Fruit fly (Drosophila melanogaster) whole organism, wandering third instar larva: ENCODE results near the gene EMC2A.
"Not testable (repeated sequence)": the region's sequence is repeated elsewhere in the genome, so short reads cannot be mapped to it uniquely, and the experiment has no call there.

Experiments used
- Abd-B ChIP-seq: fragments of >200 bp; optimal IDR thresholded peaks from 2 replicates; lab custom pipeline; 2017; ENCODE audit warnings: missing biosample characterization, missing genetic modification characterization
- CG32264 ChIP-seq: fragments of 200-800 bp; sonication (Bioruptor generic); optimal IDR thresholded peaks from 2 replicates; lab custom pipeline; 2016; ENCODE audit warnings: missing biosample characterization, missing genetic modification characterization
- CG9705 ChIP-seq: fragments of 200-800 bp; sonication (Bioruptor generic); optimal IDR thresholded peaks from 2 replicates; lab custom pipeline; 2018; ENCODE audit warnings: missing biosample characterization, mild to moderate bottlenecking, missing genetic modification characterization
- CrebA ChIP-seq: fragments of 200-800 bp; sonication (Bioruptor generic); optimal IDR thresholded peaks from 2 replicates; lab custom pipeline; 2016; ENCODE audit warnings: missing biosample characterization, mild to moderate bottlenecking, missing genetic modification characterization, borderline replicate concordance
- Dfd ChIP-seq: fragments of >200 bp; optimal IDR thresholded peaks from 2 replicates; lab custom pipeline; 2017; ENCODE audit warnings: missing biosample characterization, missing genetic modification characterization
- Dif ChIP-seq: fragments of 200-275, 200-300 bp; sonication (Bioruptor generic); optimal IDR thresholded peaks from 2 replicates; lab custom pipeline; 2018; ENCODE audit warnings: missing biosample characterization, missing genetic modification characterization; ENCODE audit not compliant: partially characterized antibody
- GATAd ChIP-seq: sonication (Bioruptor generic); optimal IDR thresholded peaks from 2 replicates; lab custom pipeline; 2016; ENCODE audit warnings: missing biosample characterization, missing genetic modification characterization
- HLH106 ChIP-seq: fragments of 200-800 bp; optimal IDR thresholded peaks from 3 replicates; lab custom pipeline; 2019; ENCODE audit warnings: missing biosample characterization, mild to moderate bottlenecking, missing genetic modification characterization, moderate library complexity
- Hnf4 ChIP-seq: fragments of 200-800 bp; sonication (Bioruptor generic); optimal IDR thresholded peaks from 2 replicates; lab custom pipeline; 2016; ENCODE audit warnings: missing biosample characterization, mild to moderate bottlenecking, missing genetic modification characterization
- Hr78 ChIP-seq: fragments of >200 bp; optimal IDR thresholded peaks from 2 replicates; lab custom pipeline; 2017; ENCODE audit warnings: missing biosample characterization, missing genetic modification characterization
- Hr83 ChIP-seq: fragments of 200-300 bp; sonication (Bioruptor generic); optimal IDR thresholded peaks from 2 replicates; lab custom pipeline; 2016; ENCODE audit warnings: missing biosample characterization, mild to moderate bottlenecking, missing genetic modification characterization, moderate library complexity; ENCODE audit not compliant: poor library complexity, severe bottlenecking
- Jra ChIP-seq: sonication (Bioruptor generic); optimal IDR thresholded peaks from 2 replicates; lab custom pipeline; 2016; ENCODE audit warnings: missing biosample characterization, missing genetic modification characterization
- Mio ChIP-seq: sonication (Bioruptor generic); optimal IDR thresholded peaks from 2 replicates; lab custom pipeline; 2016; ENCODE audit warnings: missing biosample characterization, missing genetic modification characterization
- Myc ChIP-seq: fragments of >200 bp; optimal IDR thresholded peaks from 2 replicates; lab custom pipeline; 2017
- N ChIP-seq: fragments of >200 bp; optimal IDR thresholded peaks from 2 replicates; lab custom pipeline; 2018; ENCODE audit warnings: missing biosample characterization, missing external identifiers, missing genetic modification characterization
- OdsH ChIP-seq: fragments of 200-800 bp; sonication (Bioruptor generic); optimal IDR thresholded peaks from 2 replicates; lab custom pipeline; 2016; ENCODE audit warnings: missing biosample characterization, mild to moderate bottlenecking, missing genetic modification characterization
- Rel ChIP-seq, 2 experiments: fragments of 200-800 bp; sonication (Bioruptor generic) in 1 of 2; optimal IDR thresholded peaks; 2 replicates in 1 of 2; 3 replicates in 1 of 2; lab custom pipeline; 2016 to 2019; ENCODE audit warnings: mild to moderate bottlenecking in 2 of 2, missing biosample characterization in 2 of 2, missing genetic modification characterization in 2 of 2, moderate library complexity in 1 of 2
- Sp1 ChIP-seq: fragments of 200-800 bp; sonication (Bioruptor generic); optimal IDR thresholded peaks from 3 replicates; lab custom pipeline; 2019; ENCODE audit warnings: missing biosample characterization, mild to moderate bottlenecking, missing genetic modification characterization, moderate library complexity
- br ChIP-seq: fragments of 200-800 bp; sonication (Bioruptor generic); optimal IDR thresholded peaks from 2 replicates; lab custom pipeline; 2016; ENCODE audit warnings: missing biosample characterization, missing genetic modification characterization
- brk ChIP-seq: fragments of 200-800 bp; sonication (Bioruptor generic); optimal IDR thresholded peaks from 2 replicates; lab custom pipeline; 2016; ENCODE audit warnings: missing biosample characterization, mild to moderate bottlenecking, missing genetic modification characterization
- dl ChIP-seq, 2 experiments: fragments of 175-275, 200-275 bp in 1 of 2; fragments of 200-275 bp in 1 of 2; sonication (Bioruptor generic); optimal IDR thresholded peaks; lab custom pipeline; 2018; ENCODE audit warnings: mild to moderate bottlenecking in 2 of 2, missing biosample characterization in 2 of 2, missing genetic modification characterization in 2 of 2, moderate library complexity in 2 of 2; ENCODE audit not compliant: partially characterized antibody in 2 of 2, insufficient read depth in 1 of 2
- dmrt93B ChIP-seq: fragments of 200-800 bp; sonication (Bioruptor generic); optimal IDR thresholded peaks from 2 replicates; lab custom pipeline; 2018; ENCODE audit warnings: missing biosample characterization, mild to moderate bottlenecking, missing genetic modification characterization
- dsf ChIP-seq: sonication (Bioruptor generic); optimal IDR thresholded peaks from 2 replicates; lab custom pipeline; 2016; ENCODE audit warnings: missing biosample characterization, missing genetic modification characterization, borderline replicate concordance
- ey ChIP-seq: fragments of 200-800 bp; sonication (Bioruptor generic); optimal IDR thresholded peaks from 2 replicates; lab custom pipeline; 2016; ENCODE audit warnings: missing biosample characterization, missing genetic modification characterization
- foxo ChIP-seq, 2 experiments: fragments of 200-800 bp; sonication (Bioruptor generic); optimal IDR thresholded peaks; 2 replicates in 1 of 2; 3 replicates in 1 of 2; lab custom pipeline; 2016 to 2017; ENCODE audit warnings: missing biosample characterization in 2 of 2, missing genetic modification characterization in 2 of 2
- fru ChIP-seq: fragments of 200-800 bp; sonication (Bioruptor generic); optimal IDR thresholded peaks from 3 replicates; lab custom pipeline; 2016; ENCODE audit warnings: missing biosample characterization, mild to moderate bottlenecking, missing genetic modification characterization
- h ChIP-seq: fragments of 200-800 bp; sonication (Bioruptor generic); optimal IDR thresholded peaks from 3 replicates; lab custom pipeline; 2016; ENCODE audit warnings: missing biosample characterization, mild to moderate bottlenecking, missing genetic modification characterization
- jim ChIP-seq: fragments of 175-275, 200-325 bp; sonication (Bioruptor generic); optimal IDR thresholded peaks from 2 replicates; lab custom pipeline; 2016; ENCODE audit warnings: missing biosample characterization, mild to moderate bottlenecking, missing genetic modification characterization
- lola ChIP-seq: fragments of >200 bp; optimal IDR thresholded peaks from 2 replicates; lab custom pipeline; 2017; ENCODE audit warnings: missing biosample characterization, missing genetic modification characterization
- pan ChIP-seq: fragments of >200 bp; optimal IDR thresholded peaks from 2 replicates; lab custom pipeline; 2017
- psq ChIP-seq: fragments of 200-800 bp; sonication (Bioruptor generic); optimal IDR thresholded peaks from 3 replicates; lab custom pipeline; 2017; ENCODE audit warnings: missing biosample characterization, mild to moderate bottlenecking, missing genetic modification characterization, moderate library complexity
- rgr ChIP-seq: fragments of 200-800 bp; sonication (Bioruptor generic); optimal IDR thresholded peaks from 3 replicates; lab custom pipeline; 2016; ENCODE audit warnings: missing biosample characterization, mild to moderate bottlenecking, missing genetic modification characterization
- sage ChIP-seq: fragments of 200-800 bp; sonication (Bioruptor generic); optimal IDR thresholded peaks from 2 replicates; lab custom pipeline; 2016; ENCODE audit warnings: missing biosample characterization, mild to moderate bottlenecking, missing genetic modification characterization
- sv ChIP-seq: fragments of 200-800 bp; sonication (Bioruptor generic); optimal IDR thresholded peaks from 3 replicates; lab custom pipeline; 2016; ENCODE audit warnings: missing biosample characterization, missing genetic modification characterization
- usp ChIP-seq: fragments of >200 bp; optimal IDR thresholded peaks from 2 replicates; lab custom pipeline; 2017; ENCODE audit warnings: missing biosample characterization, missing genetic modification characterization
- woc ChIP-seq: sonication (Bioruptor generic); optimal IDR thresholded peaks from 2 replicates; lab custom pipeline; 2016; ENCODE audit warnings: missing biosample characterization, mild to moderate bottlenecking, missing genetic modification characterization

The EMC2A gene

dm6 chr3R:16988514-16988913 lies 7.4 kb downstream of the EMC2A start, which contains the start of gene MESK4:
Gene MESK4 (plus strand): TSS chr3R:16988814.
- not testable (repeated sequence) for TF ChIP-seq fru (GFP tag; lab: Kevin White, UChicago); Abd-B; br (GFP tag; lab: Kevin White, UChicago)

dm6 chr3R:16987924-16988298 lies 8.0 kb downstream of the EMC2A start:
- TF ChIP-seq dmrt93B (GFP tag; lab: Kevin White, UChicago) (no peak), ey (GFP tag; lab: Kevin White, UChicago) (no peak), Sp1 (GFP tag; lab: Kevin White, UChicago) (no peak), CrebA (GFP tag; lab: Kevin White, UChicago) (no peak), br (GFP tag; lab: Kevin White, UChicago) (no peak), HLH106 (tag; lab: Kevin White, UChicago) (no peak), OdsH (GFP tag; lab: Kevin White, UChicago) (no peak), GATAd (no peak), Jra (GFP tag; lab: Kevin White, UChicago) (no peak), usp (GFP tag; lab: Kevin White, UChicago) (no peak), jim (GFP tag; lab: Kevin White, UChicago) (no peak), Abd-B (no peak), Mio (no peak), Rel (GFP tag; optimal IDR thresholded peaks at IDR 0.05; lab: Kevin White, UChicago) (no peak), Rel (tag; optimal IDR thresholded peaks at IDR 0.05; lab: Kevin White, UChicago) (no peak)
- TF ChIP-seq, all 38 proteins: peak for 0

dm6 chr3R:16987220-16987923 lies 8.5 kb downstream of the EMC2A start, which contains the start of gene CG18622:
Gene CG18622 (minus strand): TSS chr3R:16987732.
- peak; percentile 44 for TF ChIP-seq Dif (GFP tag; lab: Kevin White, UChicago)
- no peak for TF ChIP-seq Sp1 (GFP tag; lab: Kevin White, UChicago)
- no peak for TF ChIP-seq Rel (GFP tag; optimal IDR thresholded peaks at IDR 0.05; lab: Kevin White, UChicago)
- TF ChIP-seq Rel (tag; optimal IDR thresholded peaks at IDR 0.05; lab: Kevin White, UChicago): peak; percentile 33
- TF ChIP-seq Hr83 (GFP tag; lab: Kevin White, UChicago): peak; percentile 20
- peak in 1 of 2 experiments; percentile 23 for TF ChIP-seq dl (GFP tag; optimal IDR thresholded peaks at IDR 0.05; lab: Kevin White, UChicago; ENCODE audit: insufficient read depth in 1 of 2, partially characterized antibody in 2 of 2)
- TF ChIP-seq h: peak; percentile 16

dm6 chr3R:16986181-16987074 lies 9.4 kb downstream of the EMC2A start:
- TF ChIP-seq dsf (GFP tag; lab: Kevin White, UChicago): no peak
- TF ChIP-seq CG32264: peak; percentile 90
- TF ChIP-seq foxo (GFP tag; optimal IDR thresholded peaks at IDR 0.05; lab: Kevin White, UChicago): peak; percentile 90 to 96
- TF ChIP-seq GATAd: no peak
- TF ChIP-seq brk (GFP tag; lab: Kevin White, UChicago): peak; percentile 24
- TF ChIP-seq N (GFP tag; lab: Kevin White, UChicago): no peak
- peak; percentile 83 for TF ChIP-seq psq
- TF ChIP-seq pan (lab: Kevin White, UChicago): no peak
- peak; percentile 86 for TF ChIP-seq Hnf4 (GFP tag; lab: Kevin White, UChicago)
- TF ChIP-seq Hr78 (GFP tag; lab: Kevin White, UChicago): no peak
- no peak for TF ChIP-seq dl (GFP tag; optimal IDR thresholded peaks at IDR 0.05; lab: Kevin White, UChicago; ENCODE audit: insufficient read depth in 1 of 2, partially characterized antibody in 2 of 2)
- peak; percentile 49 for TF ChIP-seq Hr83 (GFP tag; lab: Kevin White, UChicago)
- TF ChIP-seq Abd-B: no peak
- peak; percentile 66 for TF ChIP-seq CrebA (GFP tag; lab: Kevin White, UChicago)
- peak; percentile 95 for TF ChIP-seq fru (GFP tag; lab: Kevin White, UChicago)
- TF ChIP-seq Myc: no peak
- TF ChIP-seq jim (GFP tag; lab: Kevin White, UChicago): no peak
- peak; percentile 93 for TF ChIP-seq OdsH (GFP tag; lab: Kevin White, UChicago)
- peak; percentile 57 for TF ChIP-seq sage (GFP tag; lab: Kevin White, UChicago)
- peak; percentile 91 for TF ChIP-seq rgr (GFP tag; lab: Kevin White, UChicago)
- TF ChIP-seq woc: peak; percentile 87
- TF ChIP-seq Dfd (GFP tag; lab: Kevin White, UChicago): no peak
- peak; percentile 77 for TF ChIP-seq dmrt93B (GFP tag; lab: Kevin White, UChicago)
- TF ChIP-seq CG9705 (GFP tag; lab: Kevin White, UChicago): peak; percentile 64
- peak; percentile 96 for TF ChIP-seq ey (GFP tag; lab: Kevin White, UChicago)
- TF ChIP-seq sv (GFP tag; lab: Kevin White, UChicago): peak; percentile 87
- TF ChIP-seq lola: no peak
- peak; percentile 78 for TF ChIP-seq Jra (GFP tag; lab: Kevin White, UChicago)
- no peak for TF ChIP-seq Rel (GFP tag; optimal IDR thresholded peaks at IDR 0.05; lab: Kevin White, UChicago)
- TF ChIP-seq Rel (tag; optimal IDR thresholded peaks at IDR 0.05; lab: Kevin White, UChicago): peak; percentile 97
- TF ChIP-seq Mio: peak; percentile 83
- no peak for TF ChIP-seq Dif (GFP tag; lab: Kevin White, UChicago)
- TF ChIP-seq HLH106 (tag; lab: Kevin White, UChicago): peak; percentile 91
- TF ChIP-seq usp (GFP tag; lab: Kevin White, UChicago): no peak
- TF ChIP-seq h: peak; percentile 97
